Worm (Caenorhabditis elegans) whole organism, L3 larva: ENCODE results near the gene T05C12.15.
A peak's percentile ranks its signal among the peaks of the same experiment; 100 is the strongest.

ENCODE experiments used
- ama-1 ChIP-seq: fragments of 150-350 bp; optimal IDR thresholded peaks from 2 replicates; lab custom pipeline; 2018
- ceh-16 ChIP-seq: sonication (generic microtip); optimal IDR thresholded peaks from 2 replicates; lab custom pipeline; 2017; ENCODE audit warnings: missing biosample characterization, missing genetic modification characterization
- ceh-28 ChIP-seq: fragments of 150-350 bp; optimal IDR thresholded peaks from 2 replicates; lab custom pipeline; 2014; ENCODE audit warnings: missing biosample characterization, missing genetic modification reagents, missing genetic modification characterization
- ceh-82 ChIP-seq: fragments of 150-350 bp; optimal IDR thresholded peaks from 2 replicates; lab custom pipeline; 2014; ENCODE audit warnings: missing biosample characterization, missing genetic modification characterization
- ceh-9 ChIP-seq: sonication (generic microtip); optimal IDR thresholded peaks from 2 replicates; lab custom pipeline; 2018; ENCODE audit warnings: missing biosample characterization, missing genetic modification characterization
- daf-12 ChIP-seq: fragments of 150-350 bp; optimal IDR thresholded peaks from 2 replicates; lab custom pipeline; 2014; ENCODE audit warnings: missing biosample characterization, missing genetic modification reagents, missing genetic modification characterization
- egl-27 ChIP-seq: sonication (generic microtip); optimal IDR thresholded peaks from 4 replicates; lab custom pipeline; 2017; ENCODE audit warnings: missing biosample characterization, missing genetic modification reagents, missing genetic modification characterization
- egl-5 ChIP-seq: fragments of 150-350 bp; optimal IDR thresholded peaks from 2 replicates; lab custom pipeline; 2017; ENCODE audit warnings: missing biosample characterization, missing genetic modification reagents, missing genetic modification characterization, inconsistent platforms
- elt-2 ChIP-seq: sonication (generic microtip); optimal IDR thresholded peaks from 2 replicates; lab custom pipeline; 2016; ENCODE audit warnings: missing genetic modification reagents, mild to moderate bottlenecking, missing genetic modification characterization, missing compliant biosample characterization
- elt-3 ChIP-seq, 3 experiments: fragments of 150-350 bp in 1 of 3; sonication (generic microtip) in 2 of 3; optimal IDR thresholded peaks; 2 replicates in 2 of 3; 4 replicates in 1 of 3; lab custom pipeline; 2014 to 2017; ENCODE audit warnings: missing biosample characterization in 3 of 3, missing genetic modification characterization in 3 of 3
- eor-1 ChIP-seq, 2 experiments: fragments of 150-350 bp; optimal IDR thresholded peaks; 2 replicates each; lab custom pipeline; 2014 to 2018; ENCODE audit warnings: missing biosample characterization in 2 of 2, missing genetic modification characterization in 2 of 2
- fkh-10 ChIP-seq: sonication (generic microtip); optimal IDR thresholded peaks from 2 replicates; lab custom pipeline; 2017; ENCODE audit warnings: missing biosample characterization, missing genetic modification reagents, missing genetic modification characterization
- fkh-2 ChIP-seq: fragments of 150-350 bp; optimal IDR thresholded peaks from 2 replicates; lab custom pipeline; 2014; ENCODE audit warnings: missing biosample characterization, missing genetic modification reagents, missing genetic modification characterization
- fos-1 ChIP-seq: fragments of 150-350 bp; optimal IDR thresholded peaks from 2 replicates; lab custom pipeline; 2014; ENCODE audit warnings: missing biosample characterization, missing genetic modification characterization
- hmg-11 ChIP-seq: sonication (generic microtip); optimal IDR thresholded peaks from 2 replicates; lab custom pipeline; 2016; ENCODE audit warnings: missing genetic modification characterization, missing compliant biosample characterization
- lin-15B ChIP-seq: fragments of 150-350 bp; optimal IDR thresholded peaks from 2 replicates; lab custom pipeline; 2014; ENCODE audit warnings: missing biosample characterization, missing genetic modification characterization
- lin-39 ChIP-seq: fragments of 150-350 bp; optimal IDR thresholded peaks from 2 replicates; lab custom pipeline; 2018; ENCODE audit warnings: missing biosample characterization, missing genetic modification reagents, missing genetic modification characterization
- lsy-12 ChIP-seq: sonication (generic microtip); optimal IDR thresholded peaks from 2 replicates; lab custom pipeline; 2016; ENCODE audit warnings: mild to moderate bottlenecking, missing genetic modification characterization, missing compliant biosample characterization
- mdl-1 ChIP-seq: fragments of 150-350 bp; optimal IDR thresholded peaks from 2 replicates; lab custom pipeline; 2014; ENCODE audit warnings: missing biosample characterization, missing genetic modification characterization
- mml-1 ChIP-seq: fragments of 150-350 bp; sonication (generic microtip); optimal IDR thresholded peaks from 3 replicates; lab custom pipeline; 2014; ENCODE audit warnings: missing biosample characterization, missing genetic modification characterization
- nfya-1 ChIP-seq: sonication (generic microtip); optimal IDR thresholded peaks from 2 replicates; lab custom pipeline; 2017; ENCODE audit warnings: missing genetic modification characterization, mild to moderate bottlenecking, missing compliant biosample characterization, antibody characterized with exemption, moderate library complexity; ENCODE audit not compliant: insufficient read depth
- nhr-11 ChIP-seq: fragments of 150-350 bp; optimal IDR thresholded peaks from 2 replicates; lab custom pipeline; 2014; ENCODE audit warnings: missing biosample characterization, missing genetic modification characterization
- nhr-12 ChIP-seq: fragments of 150-350 bp; optimal IDR thresholded peaks from 2 replicates; lab custom pipeline; 2014; ENCODE audit warnings: missing biosample characterization, missing genetic modification characterization
- nhr-23 ChIP-seq: fragments of 150-350 bp; optimal IDR thresholded peaks from 2 replicates; lab custom pipeline; 2014; ENCODE audit warnings: missing biosample characterization, missing genetic modification reagents, missing genetic modification characterization
- nhr-237 ChIP-seq: fragments of 150-350 bp; optimal IDR thresholded peaks from 2 replicates; lab custom pipeline; 2014; ENCODE audit warnings: missing biosample characterization, missing genetic modification characterization
- nhr-25 ChIP-seq: sonication (generic microtip); optimal IDR thresholded peaks from 2 replicates; lab custom pipeline; 2017; ENCODE audit warnings: missing biosample characterization, missing genetic modification characterization
- nhr-28 ChIP-seq: fragments of 150-350 bp; optimal IDR thresholded peaks from 2 replicates; lab custom pipeline; 2014; ENCODE audit warnings: missing biosample characterization, missing genetic modification characterization
- nhr-43 ChIP-seq: sonication (generic microtip); optimal IDR thresholded peaks from 2 replicates; lab custom pipeline; 2016; ENCODE audit warnings: mild to moderate bottlenecking, missing genetic modification characterization, missing compliant biosample characterization; ENCODE audit not compliant: poor library complexity, severe bottlenecking
- nhr-67 ChIP-seq: fragments of 150-350 bp; optimal IDR thresholded peaks from 2 replicates; lab custom pipeline; 2014; ENCODE audit warnings: missing biosample characterization, missing genetic modification characterization
- pha-4 ChIP-seq: fragments of 150-350 bp; optimal IDR thresholded peaks from 2 replicates; lab custom pipeline; 2014; ENCODE audit warnings: missing biosample characterization, missing genetic modification reagents, missing genetic modification characterization
- pqm-1 ChIP-seq: fragments of 150-350 bp; optimal IDR thresholded peaks from 2 replicates; lab custom pipeline; 2017; ENCODE audit warnings: missing biosample characterization, missing genetic modification characterization, inconsistent platforms
- sea-2 ChIP-seq: fragments of 150-350 bp; sonication (generic microtip); optimal IDR thresholded peaks from 4 replicates; lab custom pipeline; 2014; ENCODE audit warnings: missing biosample characterization, missing genetic modification reagents, missing genetic modification characterization
- skn-1 ChIP-seq: fragments of 150-350 bp; optimal IDR thresholded peaks from 2 replicates; lab custom pipeline; 2014; ENCODE audit warnings: missing biosample characterization, missing genetic modification characterization
- snpc-4 ChIP-seq: fragments of 150-350 bp; optimal IDR thresholded peaks from 2 replicates; lab custom pipeline; 2014; ENCODE audit warnings: missing biosample characterization, missing genetic modification characterization
- tbx-2 ChIP-seq: sonication (generic microtip); optimal IDR thresholded peaks from 2 replicates; lab custom pipeline; 2016; ENCODE audit warnings: mild to moderate bottlenecking, missing genetic modification characterization, missing compliant biosample characterization
- unc-39 ChIP-seq: sonication (generic microtip); optimal IDR thresholded peaks from 4 replicates; lab custom pipeline; 2017; ENCODE audit warnings: missing biosample characterization, missing genetic modification characterization
- unc-62 ChIP-seq: fragments of 150-350 bp; sonication (generic microtip); optimal IDR thresholded peaks from 4 replicates; lab custom pipeline; 2014; ENCODE audit warnings: missing biosample characterization, missing genetic modification reagents, missing genetic modification characterization
- zag-1 ChIP-seq: fragments of 150-350 bp; optimal IDR thresholded peaks from 2 replicates; lab custom pipeline; 2014; ENCODE audit warnings: missing biosample characterization, missing genetic modification characterization
- ztf-11 ChIP-seq: fragments of 150-350 bp; optimal IDR thresholded peaks from 2 replicates; lab custom pipeline; 2014; ENCODE audit warnings: missing biosample characterization, missing genetic modification characterization
- ztf-4 ChIP-seq: fragments of 150-350 bp; optimal IDR thresholded peaks from 2 replicates; lab custom pipeline; 2014; ENCODE audit warnings: missing biosample characterization, missing genetic modification characterization

T05C12.15 gene

DNA sequence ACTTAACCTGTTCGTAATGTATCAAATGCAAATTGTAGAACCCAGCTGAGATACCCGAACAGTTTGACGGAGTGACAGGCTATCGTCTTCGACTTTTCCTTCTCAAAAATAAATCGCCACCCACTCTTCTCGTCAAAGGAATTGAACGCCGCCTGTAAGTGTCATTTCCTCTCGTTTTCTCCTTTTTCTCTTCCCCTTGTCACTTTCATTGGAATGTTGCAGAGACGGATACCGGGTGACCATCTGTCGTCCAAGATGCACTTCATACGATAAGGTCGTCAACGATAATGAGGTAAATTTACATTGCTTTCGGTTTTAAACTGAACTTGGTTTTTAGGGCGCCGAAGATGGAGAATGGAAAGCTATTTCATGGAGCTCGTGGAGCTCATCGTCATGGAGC lies 30.4 kb downstream of the T05C12.15 start:
- TF ChIP-seq ceh-9 (tag; lab: Kevin White, UChicago): no peak
- peak; percentile 62 for TF ChIP-seq nhr-25 (tag; lab: Kevin White, UChicago)
- no peak for TF ChIP-seq ceh-28 (tag; lab: Kevin White, UChicago)
- TF ChIP-seq lsy-12 (tag; lab: Kevin White, UChicago): no peak
- no peak for TF ChIP-seq lin-39 (tag; lab: Kevin White, UChicago)
- TF ChIP-seq pqm-1 (tag; lab: Kevin White, UChicago): no peak
- no peak for TF ChIP-seq elt-3 (tag; optimal IDR thresholded peaks at IDR 0.05; lab: Kevin White, UChicago)

DNA sequence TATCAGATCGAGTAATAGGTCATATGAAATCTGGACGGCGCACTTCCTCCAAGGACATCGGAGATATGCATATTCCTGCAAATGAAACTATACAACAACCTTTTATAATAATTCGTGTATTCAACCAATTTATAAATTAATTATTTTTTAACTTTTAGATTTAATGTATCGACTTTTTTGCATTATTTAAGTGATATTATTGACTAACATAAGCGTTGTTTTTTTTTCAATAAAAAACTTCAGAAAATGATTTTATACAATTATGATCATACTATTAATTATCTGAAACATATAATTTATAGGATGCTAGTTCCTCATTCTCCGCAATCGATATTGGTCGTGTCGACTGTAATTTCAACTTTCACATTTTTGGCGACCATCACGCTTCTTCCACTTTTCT lies 34.7 kb downstream of the T05C12.15 start, which contains the start of gene col-76:
Gene col-76, plus strand, starts transcription at position 301 of the 400 bp plus-strand sequence.
- TF ChIP-seq egl-27 (tag; lab: Kevin White, UChicago) (no peak), zag-1 (tag; lab: Kevin White, UChicago) (no peak), ceh-82 (tag; lab: Kevin White, UChicago) (no peak), ceh-16 (tag; lab: Kevin White, UChicago) (no peak), tbx-2 (tag; lab: Kevin White, UChicago) (no peak), skn-1 (tag; lab: Kevin White, UChicago) (no peak), egl-5 (no peak), nfya-1 (no peak), lin-39 (tag; lab: Kevin White, UChicago) (no peak)

DNA sequence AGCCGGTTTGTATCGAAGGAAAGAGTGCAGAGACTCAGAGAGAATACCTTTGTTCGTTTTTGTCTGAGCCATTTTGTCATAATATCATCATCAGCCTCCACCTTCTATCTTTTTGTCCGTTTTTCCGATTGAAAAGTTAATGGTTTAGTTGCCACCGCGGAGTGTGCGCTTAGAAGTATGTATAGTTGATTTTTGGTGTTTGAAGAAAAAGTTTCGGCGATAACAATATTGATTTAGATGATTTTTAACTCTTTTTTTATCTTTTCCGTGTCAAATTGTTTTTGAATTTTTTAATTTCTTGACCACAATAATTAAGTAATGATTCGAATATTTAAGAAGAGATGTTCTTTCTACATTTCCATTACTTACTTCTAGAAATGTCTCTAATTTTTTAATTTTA lies 36.2 kb downstream of the T05C12.15 start:
- TF ChIP-seq zag-1 (tag; lab: Kevin White, UChicago): no peak
- TF ChIP-seq nhr-11 (tag; lab: Kevin White, UChicago): no peak
- TF ChIP-seq hmg-11 (tag; lab: Kevin White, UChicago): no peak
- no peak for TF ChIP-seq ceh-28 (tag; lab: Kevin White, UChicago)
- no peak for TF ChIP-seq daf-12
- TF ChIP-seq elt-2 (tag; lab: Kevin White, UChicago): peak; percentile 63
- no peak for TF ChIP-seq fkh-2
- TF ChIP-seq pqm-1 (tag; lab: Kevin White, UChicago): peak; percentile 2
- no peak for TF ChIP-seq nhr-23
- TF ChIP-seq skn-1 (tag; lab: Kevin White, UChicago): peak; percentile 40
- no peak for TF ChIP-seq lin-39 (tag; lab: Kevin White, UChicago)
- no peak for TF ChIP-seq mdl-1 (tag; lab: Kevin White, UChicago)
- peak; percentile 18 for TF ChIP-seq pha-4 (tag; lab: Kevin White, UChicago)
- no peak for TF ChIP-seq nhr-237 (tag; lab: Kevin White, UChicago)
- TF ChIP-seq nhr-67 (tag; lab: Kevin White, UChicago): no peak
- TF ChIP-seq nhr-43 (tag; lab: Kevin White, UChicago): no peak
- no peak for TF ChIP-seq nhr-12 (tag; lab: Kevin White, UChicago)
- TF ChIP-seq nhr-28: no peak
- TF ChIP-seq unc-62: no peak
- no peak for TF ChIP-seq fos-1 (tag; lab: Kevin White, UChicago)
- TF ChIP-seq, all 47 proteins: peak for 4

DNA sequence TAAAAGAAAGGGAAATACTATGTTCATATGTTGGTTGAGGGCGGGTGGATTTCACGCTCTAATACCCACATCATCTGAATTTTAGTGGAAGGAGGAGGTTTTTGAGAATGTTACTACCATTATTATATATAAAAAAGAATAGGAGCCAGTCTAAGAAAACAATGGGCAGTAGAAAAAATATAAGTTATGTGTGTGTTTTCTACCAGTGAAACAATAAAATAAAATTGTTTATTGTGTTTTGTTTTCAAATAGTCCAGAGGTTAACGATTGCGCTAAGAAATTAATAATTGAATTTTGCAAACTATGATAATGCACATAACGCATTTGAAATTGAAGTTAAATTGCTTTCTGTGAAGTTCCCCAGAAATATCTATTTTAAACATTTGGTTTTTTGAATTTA lies 40.1 kb downstream of the T05C12.15 start, which contains the start of gene M110.8:
Gene M110.8, minus strand, starts transcription at position 101 of the 400 bp plus-strand sequence.
- TF ChIP-seq nhr-237 (tag; lab: Kevin White, UChicago) (no peak), skn-1 (tag; lab: Kevin White, UChicago) (no peak), mml-1 (tag; lab: Kevin White, UChicago) (no peak), fkh-2 (no peak), sea-2 (GFP tag; lab: Kevin White, UChicago) (no peak), nhr-12 (tag; lab: Kevin White, UChicago) (no peak), unc-39 (tag; lab: Kevin White, UChicago) (no peak), lsy-12 (tag; lab: Kevin White, UChicago) (no peak), pha-4 (tag; lab: Kevin White, UChicago) (no peak)

DNA sequence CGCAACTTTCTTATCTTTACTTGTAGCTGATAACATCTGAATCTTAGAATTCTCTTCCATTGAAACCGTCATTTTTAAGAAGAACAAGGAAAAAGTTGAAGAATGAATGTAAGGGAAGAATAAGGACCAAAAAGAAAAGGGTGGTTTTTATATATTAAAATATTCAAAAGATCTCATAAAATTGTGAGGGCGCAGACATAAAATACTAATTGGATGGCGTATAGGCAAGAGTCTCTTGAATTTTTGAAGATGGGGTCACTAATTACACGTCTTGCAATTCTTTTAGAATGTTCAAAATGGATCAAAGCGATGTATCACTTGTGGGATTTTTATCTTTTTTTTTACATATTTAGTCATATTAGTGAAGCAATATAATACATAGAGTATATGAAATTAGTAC lies 43.3 kb downstream of the T05C12.15 start, which contains the start of gene twk-3:
Gene twk-3, minus strand, starts transcription at position 101 of the 400 bp plus-strand sequence.
- no peak for TF ChIP-seq mdl-1 (tag; lab: Kevin White, UChicago)
- no peak for TF ChIP-seq elt-3 (tag; optimal IDR thresholded peaks at IDR 0.05; lab: Kevin White, UChicago)
- TF ChIP-seq fkh-10 (GFP tag; lab: Kevin White, UChicago): no peak
- no peak for TF ChIP-seq ama-1
- TF ChIP-seq ztf-4: no peak
- no peak for TF ChIP-seq nhr-23
- no peak for TF ChIP-seq nfya-1
- no peak for TF ChIP-seq daf-12
- no peak for TF ChIP-seq ztf-11 (tag; lab: Kevin White, UChicago)
- TF ChIP-seq zag-1 (tag; lab: Kevin White, UChicago): no peak
- TF ChIP-seq lin-15B (tag; lab: Kevin White, UChicago): no peak
- no peak for TF ChIP-seq mml-1 (tag; lab: Kevin White, UChicago)
- TF ChIP-seq ceh-82 (tag; lab: Kevin White, UChicago): no peak
- TF ChIP-seq egl-27 (tag; lab: Kevin White, UChicago): no peak
- no peak for TF ChIP-seq lin-39 (tag; lab: Kevin White, UChicago)
- no peak for TF ChIP-seq eor-1 (tag; optimal IDR thresholded peaks at IDR 0.05; lab: Kevin White, UChicago)
- TF ChIP-seq snpc-4 (tag; lab: Kevin White, UChicago): no peak
